Worm (Caenorhabditis elegans): ENCODE data around the gene fbxa-166.

Gene fbxa-166

ce11 chrII:1597101-1598088 lies 21.5 kb downstream of the fbxa-166 start, which contains the start of gene bath-46:
bath-46 (plus strand) TSS chrII:1597906.
- TF ChIP-seq rcor-1 (GFP tag; IDR thresholded peaks at IDR 0.05): 0 out of 2 replicates have a peak, but pooled peaks have one; percentile 8
- TF ChIP-seq D2030.7 (GFP tag; IDR thresholded peaks at IDR 0.05): no peak
- TF ChIP-seq ama-1 (optimal IDR thresholded peaks at IDR 0.05): no peak
- no peak for TF ChIP-seq ama-1 (GFP tag; optimal IDR thresholded peaks at IDR 0.05)
- TF ChIP-seq hlh-26 (GFP tag; conservative IDR thresholded peaks at IDR 0.05): no peak
- TF ChIP-seq tbx-9 (tag; optimal IDR thresholded peaks at IDR 0.05; ENCODE audit: borderline replicate concordance): no peak
- TF ChIP-seq dox-1 (GFP tag; IDR thresholded peaks at IDR 0.05): 0 out of 2 replicates have a peak, but pooled peaks have one; percentile 24
- TF ChIP-seq ztf-3 (GFP tag; optimal IDR thresholded peaks at IDR 0.05): no peak
- TF ChIP-seq lin-26 (GFP tag; IDR thresholded peaks at IDR 0.05): peak; percentile 77
- TF ChIP-seq ztf-28 (GFP tag; IDR thresholded peaks at IDR 0.05): no peak
- no peak for TF ChIP-seq ceh-100 (GFP tag; IDR thresholded peaks at IDR 0.05)
- TF ChIP-seq tbp1 (GFP tag; optimal IDR thresholded peaks at IDR 0.05): peak; percentile 84
- no peak for TF ChIP-seq lsl-1 (GFP tag; optimal IDR thresholded peaks at IDR 0.05)
- no peak for TF ChIP-seq Y53G8AR.9 (GFP tag; conservative IDR thresholded peaks at IDR 0.05)
- peak; percentile 38 for TF ChIP-seq nhr-80 (tag; optimal IDR thresholded peaks at IDR 0.05)
- TF ChIP-seq lin-35 (GFP tag; optimal IDR thresholded peaks at IDR 0.05): no peak
- TF ChIP-seq hrde-1 (tag; optimal IDR thresholded peaks at IDR 0.05; ENCODE audit: borderline replicate concordance): no peak
- no peak for TF ChIP-seq snpc-3.4 (tag; optimal IDR thresholded peaks at IDR 0.05)
- no peak for TF ChIP-seq lin-40 (tag; optimal IDR thresholded peaks at IDR 0.05)
- TF ChIP-seq F10E7.11 (tag; optimal IDR thresholded peaks at IDR 0.05): no peak
- TF ChIP-seq sdz-38 (tag; optimal IDR thresholded peaks at IDR 0.05): no peak
- no peak for TF ChIP-seq Y67H2A.10 (GFP tag; conservative IDR thresholded peaks at IDR 0.05)
- no peak for TF ChIP-seq athp-1 (tag; optimal IDR thresholded peaks at IDR 0.05)
- no peak for TF ChIP-seq B0019.2 (GFP tag; conservative IDR thresholded peaks at IDR 0.05)
- TF ChIP-seq ztf-25 (GFP tag; IDR thresholded peaks at IDR 0.05): 0 out of 2 replicates have a peak, but pooled peaks have one; percentile 69
- TF ChIP-seq rpc-1 (optimal IDR thresholded peaks at IDR 0.05): peak; percentile 11
- TF ChIP-seq rpc-1 (tag; optimal IDR thresholded peaks at IDR 0.05): peak; percentile 61
- peak; percentile 59 for TF ChIP-seq B0261.1 (tag; optimal IDR thresholded peaks at IDR 0.05)
- no peak for TF ChIP-seq pbrm-1 (GFP tag; IDR thresholded peaks at IDR 0.05)
- 0 out of 2 replicates have a peak, but pooled peaks have one; percentile 46 for TF ChIP-seq Y95B8A.8 (GFP tag; IDR thresholded peaks at IDR 0.05)
- no peak for TF ChIP-seq C06A6.2 (GFP tag; conservative IDR thresholded peaks at IDR 0.05)
- TF ChIP-seq unc-130 (GFP tag; optimal IDR thresholded peaks at IDR 0.05): no peak
- no peak for TF ChIP-seq F33H1.4 (GFP tag; IDR thresholded peaks at IDR 0.05)
- no peak for TF ChIP-seq B0035.1 (tag; optimal IDR thresholded peaks at IDR 0.05)
- TF ChIP-seq B0336.3 (GFP tag; IDR thresholded peaks at IDR 0.05): no peak
- no peak for TF ChIP-seq ztf-6 (GFP tag; IDR thresholded peaks at IDR 0.05)
- no peak for TF ChIP-seq ztf-18 (tag; optimal IDR thresholded peaks at IDR 0.05)
- no peak for TF ChIP-seq Y53F4B.3 (GFP tag; IDR thresholded peaks at IDR 0.05)
- TF ChIP-seq lag-1 (GFP tag; IDR thresholded peaks at IDR 0.05): no peak
